Worm (Caenorhabditis elegans): ENCODE measurements around the gene C36C9.5.

C36C9.5 gene

ce11 chrX:1678021-1678420 is 25.7 kb downstream of the C36C9.5 start, which contains the start of gene fbxa-170:
TSS of gene fbxa-170 (minus strand) at chrX:1678121.
- TF ChIP-seq R02D3.7 (tag; optimal IDR thresholded peaks at IDR 0.05): no peak
- TF ChIP-seq lin-11 (tag; optimal IDR thresholded peaks at IDR 0.05): no peak
- no peak for TF ChIP-seq blmp-1 (tag; optimal IDR thresholded peaks at IDR 0.05; ENCODE audit: insufficient read depth)
- no peak for TF ChIP-seq sem-4 (tag; optimal IDR thresholded peaks at IDR 0.05)
- TF ChIP-seq Y55F3AM.14 (GFP tag; optimal IDR thresholded peaks at IDR 0.05): no peak
- no peak for TF ChIP-seq mdl-1 (tag; optimal IDR thresholded peaks at IDR 0.05)
- TF ChIP-seq lin-39 (tag; optimal IDR thresholded peaks at IDR 0.05): no peak
- TF ChIP-seq nhr-129 (tag; optimal IDR thresholded peaks at IDR 0.05): no peak
- no peak for TF ChIP-seq nhr-237 (tag; optimal IDR thresholded peaks at IDR 0.05)
- TF ChIP-seq ZK546.5 (tag; optimal IDR thresholded peaks at IDR 0.05): no peak
- TF ChIP-seq nhr-11 (tag; optimal IDR thresholded peaks at IDR 0.05): no peak

DNA sequence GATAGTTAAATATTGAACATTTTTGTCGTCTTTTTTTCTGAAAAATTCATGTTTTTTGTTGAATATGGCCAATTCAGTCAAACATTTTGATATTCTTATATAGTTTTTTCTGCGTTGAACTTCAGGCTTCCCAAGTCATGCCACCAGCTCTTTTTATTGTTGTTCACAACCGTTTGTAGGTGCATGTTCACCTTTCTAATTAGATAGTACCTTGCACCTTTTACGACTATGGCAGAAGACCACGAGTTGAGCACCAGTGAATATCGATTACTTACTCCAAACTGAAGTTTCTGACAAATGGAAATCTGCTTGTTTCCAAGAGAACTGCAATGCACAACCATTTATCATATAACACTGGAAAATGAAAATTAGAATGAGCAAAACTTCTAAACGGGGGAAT is 27.9 kb downstream of the C36C9.5 start:
- TF ChIP-seq ztf-1 (GFP tag; conservative IDR thresholded peaks at IDR 0.05): no peak
- no peak for TF ChIP-seq nhr-23 (tag; optimal IDR thresholded peaks at IDR 0.05)
- no peak for TF ChIP-seq elt-1 (tag; optimal IDR thresholded peaks at IDR 0.05)
- TF ChIP-seq ama-1 (optimal IDR thresholded peaks at IDR 0.05): no peak
- TF ChIP-seq sma-3 (GFP tag; optimal IDR thresholded peaks at IDR 0.05): no peak
- TF ChIP-seq aly-2 (tag; optimal IDR thresholded peaks at IDR 0.05): no peak
- TF ChIP-seq sem-4 (tag; optimal IDR thresholded peaks at IDR 0.05): no peak
- TF ChIP-seq fos-1 (tag; optimal IDR thresholded peaks at IDR 0.05): no peak
- TF ChIP-seq blmp-1 (tag; optimal IDR thresholded peaks at IDR 0.05; ENCODE audit: insufficient read depth): no peak
- TF ChIP-seq lin-13 (GFP tag; optimal IDR thresholded peaks at IDR 0.05): no peak
- TF ChIP-seq nhr-77 (tag; optimal IDR thresholded peaks at IDR 0.05): no peak
- TF ChIP-seq ZK546.5 (tag; optimal IDR thresholded peaks at IDR 0.05): no peak
- no peak for TF ChIP-seq sma-9 (GFP tag; optimal IDR thresholded peaks at IDR 0.05)
- no peak for TF ChIP-seq sma-9 (tag; optimal IDR thresholded peaks at IDR 0.05)
- TF ChIP-seq elt-3 (tag; optimal IDR thresholded peaks at IDR 0.05): no peak
- no peak for TF ChIP-seq nhr-25 (tag; optimal IDR thresholded peaks at IDR 0.05)
- no peak for TF ChIP-seq nhr-10 (tag; optimal IDR thresholded peaks at IDR 0.05)
- TF ChIP-seq lin-11 (tag; optimal IDR thresholded peaks at IDR 0.05): no peak

DNA sequence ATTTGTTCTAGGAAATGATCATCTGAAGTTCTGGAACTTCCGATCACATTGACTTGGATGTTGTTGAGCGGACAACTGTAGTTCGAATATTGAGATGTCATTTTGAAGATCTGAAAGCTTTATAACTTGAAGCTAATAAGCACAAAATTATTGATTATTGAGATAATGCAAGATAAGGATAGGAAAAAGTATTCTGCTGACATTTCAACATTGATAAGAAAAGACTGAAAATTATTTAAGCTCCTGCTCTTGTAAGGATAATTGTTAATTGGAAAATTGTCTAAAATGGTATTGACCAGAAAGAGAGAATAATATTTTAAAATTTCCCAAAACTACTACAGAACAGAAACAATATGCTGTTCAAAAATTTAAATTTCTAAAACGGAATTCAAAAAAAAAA is 29.7 kb downstream of the C36C9.5 start, which contains the start of gene tbx-31:
Gene tbx-31 (minus strand): TSS at position 101 of the 400 bp plus-strand sequence.
- TF ChIP-seq nhr-12 (tag; optimal IDR thresholded peaks at IDR 0.05): no peak
- no peak for TF ChIP-seq nhr-237 (tag; optimal IDR thresholded peaks at IDR 0.05)
- no peak for TF ChIP-seq nhr-21 (tag; optimal IDR thresholded peaks at IDR 0.05)
- no peak for TF ChIP-seq zag-1 (tag; optimal IDR thresholded peaks at IDR 0.05)
- TF ChIP-seq sma-9 (GFP tag; optimal IDR thresholded peaks at IDR 0.05): no peak
- no peak for TF ChIP-seq sma-9 (tag; optimal IDR thresholded peaks at IDR 0.05)
- no peak for TF ChIP-seq blmp-1 (tag; optimal IDR thresholded peaks at IDR 0.05; ENCODE audit: insufficient read depth)
- TF ChIP-seq crh-2 (tag; optimal IDR thresholded peaks at IDR 0.05): no peak
- TF ChIP-seq fos-1 (tag; optimal IDR thresholded peaks at IDR 0.05): no peak
- TF ChIP-seq mbf-1 (tag; optimal IDR thresholded peaks at IDR 0.05): no peak
- TF ChIP-seq sma-3 (GFP tag; optimal IDR thresholded peaks at IDR 0.05): no peak
- no peak for TF ChIP-seq lin-39 (tag; optimal IDR thresholded peaks at IDR 0.05)
- no peak for TF ChIP-seq nhr-77 (tag; optimal IDR thresholded peaks at IDR 0.05)
- TF ChIP-seq ztf-1 (GFP tag; conservative IDR thresholded peaks at IDR 0.05): no peak

DNA sequence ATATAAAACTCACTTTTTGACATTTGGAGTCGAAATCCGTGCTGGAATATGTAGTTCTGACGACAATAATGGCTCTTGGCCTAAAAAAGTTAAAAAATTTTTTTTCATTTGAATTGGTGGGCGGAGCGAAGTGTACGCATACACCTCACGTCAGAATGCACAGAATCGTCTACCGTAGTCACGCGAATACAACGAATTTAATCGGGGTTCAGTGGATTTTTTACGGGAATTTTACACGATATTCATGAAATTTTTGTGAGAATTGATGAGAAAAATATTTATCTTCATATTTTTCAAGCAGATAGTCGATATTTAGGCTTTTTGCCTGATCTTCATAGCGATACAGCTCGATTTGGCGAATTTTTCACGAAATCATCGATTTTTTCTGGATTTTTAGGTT is 35.0 kb downstream of the C36C9.5 start, which contains the start of gene R09H3.3:
Gene R09H3.3 (minus strand): TSS at position 101 of the 400 bp plus-strand sequence.
- TF ChIP-seq sma-3 (GFP tag; optimal IDR thresholded peaks at IDR 0.05) (no peak), mbf-1 (tag; optimal IDR thresholded peaks at IDR 0.05) (no peak), mdl-1 (tag; optimal IDR thresholded peaks at IDR 0.05) (no peak), blmp-1 (tag; optimal IDR thresholded peaks at IDR 0.05; ENCODE audit: insufficient read depth) (no peak), unc-62 (GFP tag; optimal IDR thresholded peaks at IDR 0.05) (no peak), nhr-11 (tag; optimal IDR thresholded peaks at IDR 0.05) (no peak), dmd-4 (tag; optimal IDR thresholded peaks at IDR 0.05) (no peak), F13H6.1 (tag; optimal IDR thresholded peaks at IDR 0.05) (no peak), elt-3 (tag; optimal IDR thresholded peaks at IDR 0.05) (no peak), sem-4 (tag; optimal IDR thresholded peaks at IDR 0.05) (no peak), egl-27 (tag; optimal IDR thresholded peaks at IDR 0.05) (no peak), lin-11 (tag; optimal IDR thresholded peaks at IDR 0.05) (no peak), crh-2 (tag; optimal IDR thresholded peaks at IDR 0.05) (no peak), ama-1 (optimal IDR thresholded peaks at IDR 0.05) (no peak), snpc-4 (tag; optimal IDR thresholded peaks at IDR 0.05) (no peak)
